Fruit fly (Drosophila melanogaster) whole organism, embryonic: ENCODE data around the gene lab.

ENCODE experiments used
- Awh ChIP-seq: fragments of 200-800 bp; sonication (Bioruptor generic); IDR thresholded peaks from 2 replicates; pipeline ENCODE4, ENCODE4 v1.3.6; 2022; ENCODE audit warnings: missing biosample characterization, missing genetic modification characterization
- CG10431 ChIP-seq: fragments of 200-800 bp; sonication (Bioruptor generic); optimal IDR thresholded peaks from 3 replicates; lab custom pipeline; 2018; ENCODE audit warnings: missing biosample characterization, mild to moderate bottlenecking, missing genetic modification characterization
- CG10462 ChIP-seq: fragments of 200-800 bp; sonication (Bioruptor generic); optimal IDR thresholded peaks from 2 replicates; lab custom pipeline; 2016; ENCODE audit warnings: missing biosample characterization, missing genetic modification characterization
- CG11696 ChIP-seq: fragments of 200-800 bp; sonication (Bioruptor generic); IDR thresholded peaks from 2 replicates; pipeline ENCODE4 v1.3.6; 2022; ENCODE audit warnings: missing biosample characterization, missing genetic modification characterization
- CG1233 ChIP-seq: fragments of 200-800 bp; sonication (Bioruptor generic); optimal IDR thresholded peaks from 4 replicates; lab custom pipeline; 2018; ENCODE audit warnings: missing biosample characterization, mild to moderate bottlenecking, missing genetic modification characterization
- CG15696 ChIP-seq: fragments of 200-800 bp; sonication (Bioruptor generic); optimal IDR thresholded peaks from 2 replicates; lab custom pipeline; 2019; ENCODE audit warnings: missing biosample characterization, mild to moderate bottlenecking, missing genetic modification characterization, moderate library complexity
- CG16863 ChIP-seq: fragments of 200-800 bp; sonication (Bioruptor generic); optimal IDR thresholded peaks from 3 replicates; lab custom pipeline; 2016; ENCODE audit warnings: missing biosample characterization, missing genetic modification characterization
- CG2202 ChIP-seq: fragments of 200-800 bp; sonication (Bioruptor generic); optimal IDR thresholded peaks from 2 replicates; lab custom pipeline; 2018; ENCODE audit warnings: missing biosample characterization, mild to moderate bottlenecking, missing genetic modification characterization
- CG30431 ChIP-seq: fragments of 200-800 bp; sonication (Bioruptor generic); optimal IDR thresholded peaks from 2 replicates; lab custom pipeline; 2017; ENCODE audit warnings: missing biosample characterization, missing genetic modification characterization
- CG31365 ChIP-seq: fragments of 200-800 bp; sonication (Bioruptor generic); optimal IDR thresholded peaks from 2 replicates; lab custom pipeline; 2018; ENCODE audit warnings: missing biosample characterization, mild to moderate bottlenecking, missing genetic modification characterization
- CG32767 ChIP-seq: fragments of 200-800 bp; sonication (Bioruptor generic); IDR thresholded peaks from 2 replicates; pipeline ENCODE4 v1.3.6; 2022; ENCODE audit warnings: missing biosample characterization, missing genetic modification characterization
- CG6175 ChIP-seq: fragments of 200-800 bp; sonication (Bioruptor generic); IDR thresholded peaks from 3 replicates; pipeline ENCODE4 v1.3.6; 2022; ENCODE audit warnings: missing biosample characterization, missing genetic modification characterization
- CG7556 ChIP-seq: fragments of 200-800 bp; sonication (Bioruptor generic); optimal IDR thresholded peaks from 2 replicates; lab custom pipeline; 2017; ENCODE audit warnings: missing biosample characterization, mild to moderate bottlenecking, missing genetic modification characterization
- CG8089 ChIP-seq: fragments of 200-800 bp; sonication (Bioruptor generic); optimal IDR thresholded peaks from 3 replicates; lab custom pipeline; 2016; ENCODE audit warnings: missing biosample characterization, missing genetic modification characterization
- CG8359 ChIP-seq: fragments of 200-800 bp; sonication (Bioruptor generic); optimal IDR thresholded peaks from 2 replicates; lab custom pipeline; 2017; ENCODE audit warnings: missing biosample characterization, mild to moderate bottlenecking, missing genetic modification characterization, borderline replicate concordance
- CTCF ChIP-seq: fragments of 200-800 bp; sonication (Bioruptor generic); optimal IDR thresholded peaks from 2 replicates; lab custom pipeline; 2017; ENCODE audit warnings: missing biosample characterization, mild to moderate bottlenecking, missing genetic modification characterization, moderate library complexity
- CoRest ChIP-seq: fragments of 200-800 bp; sonication (Bioruptor generic); optimal IDR thresholded peaks from 3 replicates; lab custom pipeline; 2018; ENCODE audit warnings: missing biosample characterization, mild to moderate bottlenecking, missing genetic modification characterization, moderate library complexity
- D19A ChIP-seq: fragments of 200-800 bp; optimal IDR thresholded peaks from 3 replicates; lab custom pipeline; 2019; ENCODE audit warnings: missing biosample characterization, mild to moderate bottlenecking, missing genetic modification characterization, moderate library complexity
- E2f2 ChIP-seq: fragments of 200-800 bp; sonication (Bioruptor generic); IDR thresholded peaks from 2 replicates; pipeline ENCODE4 v1.3.6; 2022; ENCODE audit warnings: missing biosample characterization, missing genetic modification characterization
- Ets65A ChIP-seq: fragments of 200-800 bp; sonication (Bioruptor generic); peaks from one replicate; lab custom pipeline; 2016; ENCODE audit warnings: missing biosample characterization, missing genetic modification characterization
- Fer1 ChIP-seq: fragments of 200-800 bp; sonication (Bioruptor generic); optimal IDR thresholded peaks from 2 replicates; lab custom pipeline; 2017; ENCODE audit warnings: missing biosample characterization, mild to moderate bottlenecking, missing genetic modification characterization
- Fer2 ChIP-seq: fragments of 200-800 bp; sonication (Bioruptor generic); optimal IDR thresholded peaks from 2 replicates; lab custom pipeline; 2018; ENCODE audit warnings: missing biosample characterization, mild to moderate bottlenecking, missing genetic modification characterization, moderate library complexity
- HHEX ChIP-seq: fragments of 200-800 bp; sonication (Bioruptor generic); optimal IDR thresholded peaks from 3 replicates; lab custom pipeline; 2017; ENCODE audit warnings: missing biosample characterization, mild to moderate bottlenecking, missing genetic modification characterization, missing genetic modification reagents
- Kr ChIP-seq: fragments of 200-800 bp; sonication (Bioruptor generic); optimal IDR thresholded peaks from 2 replicates; lab custom pipeline; 2017; ENCODE audit warnings: missing biosample characterization, mild to moderate bottlenecking, missing genetic modification characterization
- Lpt ChIP-seq: fragments of >200 bp; optimal IDR thresholded peaks from 2 replicates; lab custom pipeline; 2018; ENCODE audit warnings: missing biosample characterization, missing genetic modification characterization
- MTF-1 ChIP-seq: fragments of 200-800 bp; sonication (Bioruptor generic); optimal IDR thresholded peaks from 2 replicates; lab custom pipeline; 2018; ENCODE audit warnings: missing biosample characterization, mild to moderate bottlenecking, missing genetic modification characterization, borderline replicate concordance
- NC2α ChIP-seq: fragments of 200-800 bp; sonication (Bioruptor generic); optimal IDR thresholded peaks from 2 replicates; lab custom pipeline; 2016; ENCODE audit warnings: missing biosample characterization, missing genetic modification characterization
- Ravus ChIP-seq: fragments of 200-800 bp; sonication (Bioruptor generic); IDR thresholded peaks from 2 replicates; pipeline ENCODE4 v1.3.6; 2022; ENCODE audit warnings: missing biosample characterization, missing genetic modification characterization
- Ssrp ChIP-seq: fragments of 200-800 bp; sonication (Bioruptor generic); optimal IDR thresholded peaks from 2 replicates; lab custom pipeline; 2018; ENCODE audit warnings: missing biosample characterization, mild to moderate bottlenecking, missing genetic modification characterization, moderate library complexity
- Taf1 ChIP-seq: fragments of 200-800 bp; sonication (Bioruptor generic); IDR thresholded peaks from 2 replicates; pipeline ENCODE4 v1.3.6; 2022; ENCODE audit warnings: missing biosample characterization, missing genetic modification characterization
- Trl ChIP-seq, 3 experiments: fragments of >200 bp in 2 of 3; fragments of 200-800 bp in 1 of 3; sonication (Bioruptor generic) in 1 of 3; optimal IDR thresholded peaks; 2 replicates in 1 of 3; 3 replicates in 2 of 3; lab custom pipeline; 2016 to 2017; ENCODE audit warnings: missing biosample characterization in 1 of 3, missing genetic modification characterization in 1 of 3
- ato ChIP-seq: fragments of 200-800 bp; sonication (Bioruptor generic); IDR thresholded peaks from 2 replicates; pipeline ENCODE4 v1.3.6; 2022; ENCODE audit warnings: missing biosample characterization, missing genetic modification characterization; ENCODE audit not compliant: partially characterized antibody
- bbx ChIP-seq: fragments of 200-800 bp; sonication (Bioruptor generic); IDR thresholded peaks from 2 replicates; pipeline ENCODE4 v1.3.6; 2022; ENCODE audit warnings: missing biosample characterization, missing genetic modification characterization; ENCODE audit not compliant: partially characterized antibody
- crol ChIP-seq: fragments of 200-800 bp; sonication (Bioruptor generic); IDR thresholded peaks from 2 replicates; pipeline ENCODE4 v1.3.6; 2022; ENCODE audit warnings: missing biosample characterization, missing genetic modification characterization
- eve ChIP-seq, 2 experiments: fragments of >200 bp; optimal IDR thresholded peaks; 2 replicates each; lab custom pipeline; 2017; ENCODE audit warnings: missing biosample characterization in 2 of 2, missing genetic modification characterization in 2 of 2
- ewg ChIP-seq: fragments of 200-800 bp; sonication (Bioruptor generic); optimal IDR thresholded peaks from 3 replicates; lab custom pipeline; 2017; ENCODE audit warnings: mild to moderate bottlenecking, missing biosample characterization, missing genetic modification reagents, missing genetic modification characterization
- ftz-f1 ChIP-seq: fragments of 200-800 bp; sonication (Bioruptor generic); optimal IDR thresholded peaks from 2 replicates; lab custom pipeline; 2016; ENCODE audit warnings: missing biosample characterization, missing genetic modification characterization
- fu2 ChIP-seq: fragments of 200-800 bp; sonication (Bioruptor generic); optimal IDR thresholded peaks from 2 replicates; lab custom pipeline; 2016; ENCODE audit warnings: missing biosample characterization, missing genetic modification characterization
- grn ChIP-seq: fragments of 200-800 bp; sonication (Bioruptor generic); optimal IDR thresholded peaks from 3 replicates; lab custom pipeline; 2017; ENCODE audit warnings: missing biosample characterization, missing genetic modification characterization
- gsb ChIP-seq: fragments of 200-800 bp; sonication (Bioruptor generic); IDR thresholded peaks from 2 replicates; pipeline ENCODE4 v1.3.6; 2022; ENCODE audit warnings: missing biosample characterization, missing genetic modification characterization
- gt ChIP-seq: fragments of 200-800 bp; sonication (Bioruptor generic); IDR thresholded peaks from 2 replicates; pipeline ENCODE4 v1.3.6; 2022; ENCODE audit warnings: missing biosample characterization, missing genetic modification characterization
- hb ChIP-seq: fragments of 200-800 bp; sonication (Bioruptor generic); IDR thresholded peaks from 3 replicates; pipeline ENCODE4 v1.3.6; 2022; ENCODE audit warnings: missing biosample characterization, missing genetic modification characterization; ENCODE audit not compliant: partially characterized antibody
- lab ChIP-seq: fragments of 200-800 bp; sonication (Bioruptor generic); optimal IDR thresholded peaks from 3 replicates; lab custom pipeline; 2017; ENCODE audit warnings: missing biosample characterization, missing genetic modification characterization, mild to moderate bottlenecking, moderate library complexity, missing genetic modification reagents
- lov ChIP-seq, 2 experiments: fragments of 200-800 bp in 1 of 2; fragments of >200 bp in 1 of 2; sonication (Bioruptor generic) in 1 of 2; IDR thresholded peaks in 1 of 2; optimal IDR thresholded peaks in 1 of 2; 2 replicates in 1 of 2; 3 replicates in 1 of 2; pipeline versions ENCODE4 v1.3.6 to Lab custom; 2017 to 2022; ENCODE audit warnings: missing biosample characterization in 1 of 2, missing genetic modification characterization in 1 of 2
- org-1 ChIP-seq: fragments of 200-800 bp; sonication (Bioruptor generic); optimal IDR thresholded peaks from 2 replicates; lab custom pipeline; 2017; ENCODE audit warnings: missing biosample characterization, missing genetic modification characterization
- ranshi ChIP-seq: fragments of 200-800 bp; sonication (Bioruptor generic); IDR thresholded peaks from 2 replicates; pipeline ENCODE4 v1.3.6; 2022; ENCODE audit warnings: missing biosample characterization, missing genetic modification characterization
- salm ChIP-seq: fragments of 200-800 bp; sonication (Bioruptor generic); optimal IDR thresholded peaks from 2 replicates; lab custom pipeline; 2018; ENCODE audit warnings: missing biosample characterization, mild to moderate bottlenecking, missing genetic modification characterization
- sc ChIP-seq, 3 experiments: fragments of >200 bp in 2 of 3; fragments of 200-800 bp in 1 of 3; sonication (Bioruptor generic) in 1 of 3; optimal IDR thresholded peaks; 2 replicates in 2 of 3; 3 replicates in 1 of 3; lab custom pipeline; 2017; ENCODE audit warnings: mild to moderate bottlenecking in 1 of 3, missing biosample characterization in 1 of 3, missing genetic modification characterization in 1 of 3, missing genetic modification reagents in 1 of 3
- ttk ChIP-seq: fragments of 200-800 bp; sonication (Bioruptor generic); IDR thresholded peaks from 2 replicates; pipeline ENCODE4 v2.1.2; 2022; ENCODE audit warnings: missing biosample characterization, missing genetic modification characterization
- zfh1 ChIP-seq: fragments of 200-800 bp; sonication (Bioruptor generic); IDR thresholded peaks from 3 replicates; pipeline ENCODE4 v1.3.6; 2022; ENCODE audit warnings: missing biosample characterization, missing genetic modification characterization

Gene lab

dm6 chr3R:6665117-6665654 is 13.2 kb downstream of the lab start (continued):
- TF ChIP-seq sc (optimal IDR thresholded peaks at IDR 0.05; lab: Kevin White, UChicago) (no peak), sc (GFP tag; optimal IDR thresholded peaks at IDR 0.05; lab: Kevin White, UChicago) (peak; percentile 3), CG30431 (GFP tag; lab: Kevin White, UChicago) (peak; percentile 13), lov (optimal IDR thresholded peaks at IDR 0.05; lab: Kevin White, UChicago) (no peak), lov (GFP tag; IDR thresholded peaks at IDR 0.05; lab: Robert Waterston, UW) (0 out of 3 replicates have a peak, but pooled peaks have one; percentile 65), CG1233 (GFP tag; lab: Kevin White, UChicago) (peak; percentile 31), CG10462 (GFP tag; lab: Kevin White, UChicago) (no peak), hb (no peak), E2f2 (GFP tag; lab: Robert Waterston, UW) (no peak), Awh (peak; percentile 27; the same call in 1 of the 2 replicates), NC2α (GFP tag; lab: Kevin White, UChicago) (no peak), Ets65A (GFP tag; lab: Kevin White, UChicago) (peak; percentile 42), fu2 (GFP tag; lab: Kevin White, UChicago) (no peak), grn (GFP tag; lab: Kevin White, UChicago) (peak; percentile 69), bbx (GFP tag; lab: Robert Waterston, UW) (no peak), salm (no peak), CG8089 (GFP tag; lab: Kevin White, UChicago) (no peak), ato (no peak), Kr (GFP tag; lab: Kevin White, UChicago) (peak; percentile 57), Ssrp (tag; lab: Kevin White, UChicago) (no peak), CG15696 (tag; lab: Kevin White, UChicago) (peak; percentile 71), ftz-f1 (GFP tag; lab: Kevin White, UChicago) (no peak), Fer1 (GFP tag; lab: Kevin White, UChicago) (no peak), CG2202 (peak; percentile 62), eve (GFP tag; optimal IDR thresholded peaks at IDR 0.05; lab: Kevin White, UChicago) (no peak), Trl (optimal IDR thresholded peaks at IDR 0.05; lab: Kevin White, UChicago) (no peak), Trl (GFP tag; optimal IDR thresholded peaks at IDR 0.05; lab: Kevin White, UChicago) (no peak), CoRest (tag; lab: Kevin White, UChicago) (no peak), ranshi (0 out of 2 replicates have a peak, but pooled peaks have one; percentile 22), CG7556 (GFP tag; lab: Kevin White, UChicago) (no peak), Fer2 (tag; lab: Kevin White, UChicago) (no peak), Ravus (GFP tag; lab: Robert Waterston, UW) (no peak), HHEX (GFP tag; lab: Kevin White, UChicago) (no peak), D19A (tag; lab: Kevin White, UChicago) (no peak), MTF-1 (GFP tag; lab: Kevin White, UChicago) (peak; percentile 77), org-1 (GFP tag; lab: Kevin White, UChicago) (peak; percentile 57), Lpt (GFP tag; lab: Kevin White, UChicago) (no peak), CG11696 (GFP tag; lab: Robert Waterston, UW) (no peak), gsb (GFP tag; lab: Robert Waterston, UW) (no peak), ttk (GFP tag; lab: Robert Waterston, UW) (0 out of 2 replicates have a peak, but pooled peaks have one; percentile 4), lab (GFP tag; lab: Kevin White, UChicago) (peak; percentile 68), CG8359 (GFP tag; lab: Kevin White, UChicago) (peak; percentile 19), gt (no peak), CG10431 (peak; percentile 26), CG6175 (GFP tag; lab: Robert Waterston, UW) (0 out of 3 replicates have a peak, but pooled peaks have one; percentile 51), CG31365 (tag; lab: Kevin White, UChicago) (no peak), zfh1 (GFP tag; lab: Robert Waterston, UW) (peak; percentile 66), CTCF (GFP tag; lab: Kevin White, UChicago) (peak; percentile 11), Taf1 (GFP tag; lab: Robert Waterston, UW) (no peak), CG32767 (GFP tag; lab: Robert Waterston, UW) (no peak), CG16863 (GFP tag; lab: Kevin White, UChicago) (no peak), ewg (GFP tag; lab: Kevin White, UChicago) (peak; percentile 32), crol (peak; percentile 96)
